Fruit fly (Drosophila melanogaster) whole organism, embryonic: Measurements from ENCODE around the gene Dhc93AB.

Source experiments
- ATbp ChIP-seq: fragments of 200-800 bp; sonication (Bioruptor generic); optimal IDR thresholded peaks from 2 replicates; lab custom pipeline; 2017; ENCODE audit warnings: missing biosample characterization, mild to moderate bottlenecking, missing genetic modification characterization, missing genetic modification reagents
- CG10565 ChIP-seq: fragments of 200-800 bp; sonication (Bioruptor generic); optimal IDR thresholded peaks from 3 replicates; lab custom pipeline; 2016; ENCODE audit warnings: missing biosample characterization, mild to moderate bottlenecking, missing genetic modification characterization
- CG10654 ChIP-seq: fragments of 200-800 bp; sonication (Bioruptor generic); optimal IDR thresholded peaks from 2 replicates; lab custom pipeline; 2016; ENCODE audit warnings: missing biosample characterization, missing genetic modification characterization
- CG10959 ChIP-seq: fragments of 200-800 bp; sonication (Bioruptor generic); IDR thresholded peaks from 2 replicates; pipeline ENCODE4 v1.3.6; 2022; ENCODE audit warnings: missing biosample characterization, missing genetic modification characterization
- CG1233 ChIP-seq: fragments of 200-800 bp; sonication (Bioruptor generic); optimal IDR thresholded peaks from 4 replicates; lab custom pipeline; 2018; ENCODE audit warnings: missing biosample characterization, mild to moderate bottlenecking, missing genetic modification characterization
- CG12769 ChIP-seq: fragments of 200-800 bp; sonication (Bioruptor generic); optimal IDR thresholded peaks from 2 replicates; lab custom pipeline; 2019; ENCODE audit warnings: missing biosample characterization, mild to moderate bottlenecking, missing genetic modification characterization, moderate library complexity
- CG13296 ChIP-seq: fragments of 200-800 bp; sonication (Bioruptor generic); optimal IDR thresholded peaks from 3 replicates; lab custom pipeline; 2018; ENCODE audit warnings: missing biosample characterization, mild to moderate bottlenecking, missing genetic modification characterization
- CG14014 ChIP-seq: fragments of 200-800 bp; sonication (Bioruptor generic); IDR thresholded peaks from 2 replicates; pipeline ENCODE4 v1.3.6; 2022; ENCODE audit warnings: missing biosample characterization, missing genetic modification characterization
- CG17612 ChIP-seq: fragments of 200-800 bp; sonication (Bioruptor generic); IDR thresholded peaks from 2 replicates; pipeline ENCODE4 v1.3.6; 2022; ENCODE audit warnings: missing biosample characterization, missing genetic modification characterization
- CG32772 ChIP-seq: fragments of 200-800 bp; sonication (Bioruptor generic); IDR thresholded peaks from 2 replicates; pipeline ENCODE4 v1.3.6; 2022; ENCODE audit warnings: missing biosample characterization, missing genetic modification characterization
- CG3726 ChIP-seq: fragments of 200-800 bp; sonication (Bioruptor generic); IDR thresholded peaks from 3 replicates; pipeline ENCODE4, ENCODE4 v1.3.6; 2022; ENCODE audit warnings: missing biosample characterization, missing genetic modification characterization
- CG4328 ChIP-seq: fragments of 200-800 bp; sonication (Bioruptor generic); optimal IDR thresholded peaks from 3 replicates; lab custom pipeline; 2017; ENCODE audit warnings: missing biosample characterization, missing genetic modification reagents, missing genetic modification characterization
- CG4854 ChIP-seq: fragments of 200-800 bp; sonication (Bioruptor generic); optimal IDR thresholded peaks from 2 replicates; lab custom pipeline; 2016; ENCODE audit warnings: missing biosample characterization, missing genetic modification characterization, inconsistent platforms
- CG7556 ChIP-seq: fragments of 200-800 bp; sonication (Bioruptor generic); optimal IDR thresholded peaks from 2 replicates; lab custom pipeline; 2017; ENCODE audit warnings: missing biosample characterization, mild to moderate bottlenecking, missing genetic modification characterization
- CG9215 ChIP-seq: fragments of 200-800 bp; sonication (Bioruptor generic); IDR thresholded peaks from 2 replicates; pipeline ENCODE4 v1.3.6; 2022; ENCODE audit warnings: missing biosample characterization, missing genetic modification characterization
- CG9797 ChIP-seq: fragments of 200-800 bp; sonication (Bioruptor generic); optimal IDR thresholded peaks from 3 replicates; lab custom pipeline; 2018; ENCODE audit warnings: missing biosample characterization, mild to moderate bottlenecking, missing genetic modification characterization
- CG9932 ChIP-seq: fragments of 200-800 bp; sonication (Bioruptor generic); IDR thresholded peaks from 2 replicates; pipeline ENCODE4 v1.3.6; 2022; ENCODE audit warnings: missing biosample characterization, missing genetic modification characterization
- Deaf1 ChIP-seq: fragments of 200-800 bp; optimal IDR thresholded peaks from 3 replicates; lab custom pipeline; 2019; ENCODE audit warnings: missing biosample characterization, mild to moderate bottlenecking, missing genetic modification characterization, moderate library complexity
- Drgx ChIP-seq: fragments of 200-800 bp; sonication (Bioruptor generic); IDR thresholded peaks from 2 replicates; pipeline ENCODE4 v1.3.6; 2022; ENCODE audit warnings: missing biosample characterization, missing genetic modification characterization
- Ets65A ChIP-seq: fragments of 200-800 bp; sonication (Bioruptor generic); peaks from one replicate; lab custom pipeline; 2016; ENCODE audit warnings: missing biosample characterization, missing genetic modification characterization
- Hmr ChIP-seq: fragments of 200-800 bp; sonication (Bioruptor generic); optimal IDR thresholded peaks from 3 replicates; lab custom pipeline; 2017; ENCODE audit warnings: mild to moderate bottlenecking, missing biosample characterization, missing genetic modification reagents, missing genetic modification characterization
- Max ChIP-seq: fragments of 200-800 bp; sonication (Bioruptor generic); optimal IDR thresholded peaks from 2 replicates; lab custom pipeline; 2016; ENCODE audit warnings: missing biosample characterization, mild to moderate bottlenecking, missing genetic modification characterization
- Nf-YC ChIP-seq: fragments of 200-800 bp; optimal IDR thresholded peaks from 3 replicates; lab custom pipeline; 2019; ENCODE audit warnings: missing biosample characterization, mild to moderate bottlenecking, missing genetic modification characterization, moderate library complexity
- NfI ChIP-seq: fragments of 200-800 bp; sonication (Bioruptor generic); optimal IDR thresholded peaks from 3 replicates; lab custom pipeline; 2018; ENCODE audit warnings: missing biosample characterization, mild to moderate bottlenecking, missing genetic modification characterization, moderate library complexity
- Pdp1 ChIP-seq, 2 experiments: fragments of 200-800 bp; sonication (Bioruptor generic); optimal IDR thresholded peaks; 3 replicates each; lab custom pipeline; 2016; ENCODE audit warnings: missing biosample characterization in 2 of 2, missing genetic modification characterization in 2 of 2, mild to moderate bottlenecking in 1 of 2, moderate library complexity in 1 of 2
- Sry-β ChIP-seq: fragments of 200-800 bp; sonication (Bioruptor generic); optimal IDR thresholded peaks from 2 replicates; lab custom pipeline; 2018; ENCODE audit warnings: missing biosample characterization, mild to moderate bottlenecking, missing genetic modification characterization, moderate library complexity
- Vsx1 ChIP-seq: fragments of 200-800 bp; sonication (Bioruptor generic); optimal IDR thresholded peaks from 2 replicates; lab custom pipeline; 2017; ENCODE audit warnings: missing biosample characterization, mild to moderate bottlenecking, missing genetic modification characterization, missing genetic modification reagents
- abd-A ChIP-seq: fragments of 200-800 bp; sonication (Bioruptor generic); optimal IDR thresholded peaks from 3 replicates; lab custom pipeline; 2019; ENCODE audit warnings: missing biosample characterization, mild to moderate bottlenecking, missing genetic modification characterization, moderate library complexity
- amos ChIP-seq: fragments of 200-800 bp; sonication (Bioruptor generic); IDR thresholded peaks from 2 replicates; pipeline ENCODE4 v1.3.6; 2022; ENCODE audit warnings: missing biosample characterization, missing genetic modification characterization; ENCODE audit not compliant: partially characterized antibody
- ase ChIP-seq: fragments of 200-800 bp; sonication (Bioruptor generic); IDR thresholded peaks from 3 replicates; pipeline ENCODE4 v1.3.6; 2022; ENCODE audit warnings: missing biosample characterization, missing genetic modification characterization
- cad ChIP-seq: fragments of >200 bp; optimal IDR thresholded peaks from 2 replicates; lab custom pipeline; 2017; ENCODE audit warnings: missing biosample characterization, missing genetic modification characterization
- cato ChIP-seq: fragments of 200-800 bp; sonication (Bioruptor generic); optimal IDR thresholded peaks from 2 replicates; lab custom pipeline; 2016; ENCODE audit warnings: missing biosample characterization, missing genetic modification characterization, borderline replicate concordance
- ci ChIP-seq: fragments of 200-800 bp; sonication (Bioruptor generic); IDR thresholded peaks from 3 replicates; pipeline ENCODE4 v1.3.6; 2022; ENCODE audit warnings: missing biosample characterization, missing genetic modification characterization
- en ChIP-seq: fragments of 200-800 bp; sonication (Bioruptor generic); optimal IDR thresholded peaks from 2 replicates; lab custom pipeline; 2016; ENCODE audit warnings: missing biosample characterization, missing genetic modification characterization
- gcm2 ChIP-seq: fragments of 200-800 bp; sonication (Bioruptor generic); optimal IDR thresholded peaks from 2 replicates; lab custom pipeline; 2016; ENCODE audit warnings: missing biosample characterization, missing genetic modification characterization
- gro ChIP-seq: fragments of 200-800 bp; sonication (Bioruptor generic); optimal IDR thresholded peaks from 2 replicates; lab custom pipeline; 2016; ENCODE audit warnings: missing biosample characterization, missing genetic modification characterization
- hkb ChIP-seq, 2 experiments: fragments of 200-800 bp in 1 of 2; fragments of >200 bp in 1 of 2; sonication (Bioruptor generic) in 1 of 2; IDR thresholded peaks in 1 of 2; optimal IDR thresholded peaks in 1 of 2; 2 replicates each; pipeline versions ENCODE4 v1.3.6 to Lab custom; 2017 to 2022; ENCODE audit warnings: missing biosample characterization in 1 of 2, missing genetic modification characterization in 1 of 2
- jigr1 ChIP-seq: fragments of 200-800 bp; sonication (Bioruptor generic); IDR thresholded peaks from 3 replicates; pipeline ENCODE4 v1.3.6; 2022; ENCODE audit warnings: missing biosample characterization, missing genetic modification characterization
- kah ChIP-seq: fragments of 200-800 bp; sonication (Bioruptor generic); optimal IDR thresholded peaks from 2 replicates; lab custom pipeline; 2018; ENCODE audit warnings: missing biosample characterization, mild to moderate bottlenecking, missing genetic modification characterization
- lbe ChIP-seq: fragments of 200-800 bp; sonication (Bioruptor generic); optimal IDR thresholded peaks from 2 replicates; lab custom pipeline; 2016; ENCODE audit warnings: missing biosample characterization, mild to moderate bottlenecking, missing genetic modification characterization
- peb ChIP-seq: fragments of 200-800 bp; sonication (Bioruptor generic); IDR thresholded peaks from 2 replicates; pipeline ENCODE4 v1.3.6; 2022; ENCODE audit warnings: missing biosample characterization, missing genetic modification characterization
- pfk ChIP-seq: fragments of 200-800 bp; sonication (Bioruptor generic); optimal IDR thresholded peaks from 2 replicates; lab custom pipeline; 2018; ENCODE audit warnings: missing biosample characterization, mild to moderate bottlenecking, missing genetic modification characterization, moderate library complexity
- sd ChIP-seq: fragments of 200-800 bp; sonication (Bioruptor generic); optimal IDR thresholded peaks from 3 replicates; lab custom pipeline; 2018; ENCODE audit warnings: missing biosample characterization, mild to moderate bottlenecking, missing genetic modification characterization, moderate library complexity
- shn ChIP-seq: fragments of 200-800 bp; sonication (Bioruptor generic); optimal IDR thresholded peaks from 3 replicates; lab custom pipeline; 2016; ENCODE audit warnings: missing biosample characterization, missing genetic modification characterization
- stwl ChIP-seq: fragments of 200-800 bp; sonication (Bioruptor generic); optimal IDR thresholded peaks from 3 replicates; lab custom pipeline; 2018; ENCODE audit warnings: missing biosample characterization, mild to moderate bottlenecking, missing genetic modification characterization, moderate library complexity
- tio ChIP-seq: fragments of 200-800 bp; sonication (Bioruptor generic); optimal IDR thresholded peaks from 2 replicates; lab custom pipeline; 2017; ENCODE audit warnings: missing biosample characterization, missing genetic modification characterization, inconsistent platforms
- unpg ChIP-seq: fragments of 200-800 bp; sonication (Bioruptor generic); optimal IDR thresholded peaks from 3 replicates; lab custom pipeline; 2018; ENCODE audit warnings: missing biosample characterization, mild to moderate bottlenecking, missing genetic modification characterization, moderate library complexity
- zf30C ChIP-seq: fragments of 200-800 bp; sonication (Bioruptor generic); optimal IDR thresholded peaks from 3 replicates; lab custom pipeline; 2018; ENCODE audit warnings: missing biosample characterization, mild to moderate bottlenecking, missing genetic modification characterization

Dhc93AB gene

DNA sequence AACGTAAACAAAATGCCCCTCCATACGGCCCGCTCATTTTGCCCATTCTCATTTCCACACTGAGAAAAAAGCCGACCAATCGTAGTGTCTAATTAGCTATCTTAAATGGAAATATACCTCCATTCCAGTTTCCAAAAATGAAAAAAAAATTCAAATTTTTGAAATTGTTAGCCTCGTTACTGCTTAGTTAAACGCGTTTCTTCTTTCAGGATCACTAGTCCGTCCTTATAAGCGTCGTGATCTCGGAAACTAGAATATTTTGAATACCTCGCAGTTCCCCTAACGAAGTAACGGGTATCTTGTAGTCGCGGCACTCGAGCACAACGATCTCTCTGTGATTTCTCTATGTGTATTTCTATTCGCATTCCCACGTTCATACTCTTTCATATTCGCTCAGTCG, 52.6 kb downstream of the Dhc93AB start (continued):
- TF ChIP-seq stwl (tag; lab: Kevin White, UChicago) (no peak), amos (GFP tag; lab: Robert Waterston, UW) (no peak), jigr1 (GFP tag; lab: Robert Waterston, UW) (no peak), ase (GFP tag; lab: Robert Waterston, UW) (no peak), CG3726 (GFP tag; lab: Robert Waterston, UW) (0 out of 3 replicates have a peak, but pooled peaks have one; percentile 18), CG10654 (GFP tag; lab: Kevin White, UChicago) (no peak), abd-A (tag; lab: Kevin White, UChicago) (no peak), tio (GFP tag; lab: Kevin White, UChicago) (peak; percentile 45), Drgx (GFP tag; lab: Robert Waterston, UW) (no peak; the same call in 1 of the 2 replicates), CG9215 (GFP tag; lab: Robert Waterston, UW) (peak; percentile 71), kah (GFP tag; lab: Kevin White, UChicago) (no peak), peb (GFP tag; lab: Robert Waterston, UW) (no peak), CG9797 (no peak), CG32772 (peak; percentile 37; the same call in 1 of the 2 replicates), CG17612 (no peak), hkb (optimal IDR thresholded peaks at IDR 0.05; lab: Kevin White, UChicago) (no peak), hkb (GFP tag; IDR thresholded peaks at IDR 0.05; lab: Robert Waterston, UW) (peak; percentile 46; the same call in 1 of the 2 replicates), lbe (no peak), Deaf1 (tag; lab: Kevin White, UChicago) (peak; percentile 5), ci (no peak), Sry-β (GFP tag; lab: Kevin White, UChicago) (no peak), Hmr (peak; percentile 56), ATbp (GFP tag; lab: Kevin White, UChicago) (peak; percentile 35), CG7556 (peak; percentile 63), Nf-YC (tag; lab: Kevin White, UChicago) (peak; percentile 53), Pdp1 (GFP tag; optimal IDR thresholded peaks at IDR 0.05; lab: Kevin White, UChicago) (peak; percentile 28 to 69), unpg (GFP tag; lab: Kevin White, UChicago) (peak; percentile 50), cad (GFP tag; lab: Kevin White, UChicago) (no peak), shn (peak; percentile 42), gcm2 (GFP tag; lab: Kevin White, UChicago) (no peak), gro (GFP tag; lab: Kevin White, UChicago) (peak; percentile 36), NfI (GFP tag; lab: Kevin White, UChicago) (peak; percentile 52), zf30C (GFP tag; lab: Kevin White, UChicago) (no peak), CG1233 (GFP tag; lab: Kevin White, UChicago) (no peak), CG14014 (GFP tag; lab: Robert Waterston, UW) (peak; percentile 40; the same call in 1 of the 2 replicates), CG13296 (GFP tag; lab: Kevin White, UChicago) (peak; percentile 69), CG4854 (peak; percentile 23), CG4328 (GFP tag; lab: Kevin White, UChicago) (no peak), pfk (no peak), CG10959 (GFP tag; lab: Robert Waterston, UW) (no peak)

DNA sequence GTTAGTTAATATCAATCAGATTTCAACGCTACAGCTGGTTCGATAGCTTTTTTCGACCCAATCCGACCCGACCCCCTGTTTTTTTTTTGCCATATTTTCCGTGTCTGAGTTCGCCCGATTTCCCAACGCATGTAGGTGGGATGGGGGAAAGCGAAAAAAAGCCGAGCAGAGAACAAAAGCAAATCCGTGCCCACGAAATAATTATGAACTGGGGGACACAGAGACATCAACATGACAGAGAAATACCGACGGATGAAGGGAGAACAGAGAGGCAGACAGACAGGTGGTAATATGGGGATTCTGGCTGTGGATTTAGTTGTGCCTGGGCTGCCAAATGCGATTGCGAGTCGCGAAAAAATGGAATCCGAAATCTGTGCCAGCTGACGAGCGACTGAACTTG, 53.3 kb downstream of the Dhc93AB start:
- TF ChIP-seq Ets65A (GFP tag; lab: Kevin White, UChicago), result peak; percentile 85
- peak; percentile 52 for TF ChIP-seq CG12769
- TF ChIP-seq ci, result 0 out of 3 replicates have a peak, but pooled peaks have one; percentile 9
- TF ChIP-seq en, result no peak
- TF ChIP-seq Max (GFP tag; lab: Kevin White, UChicago), result no peak
- no peak for TF ChIP-seq Vsx1 (GFP tag; lab: Kevin White, UChicago)
- TF ChIP-seq CG10565 (GFP tag; lab: Kevin White, UChicago), result no peak
- TF ChIP-seq sd, result peak; percentile 4
- no peak for TF ChIP-seq cato
- peak; percentile 9; the same call in 1 of the 2 replicates for TF ChIP-seq CG9932 (GFP tag; lab: Robert Waterston, UW)
